Worm (Caenorhabditis elegans) whole organism, L2 larva: ENCODE measurements around the gene hot-4.

ENCODE experiments used
- C34F6.9 ChIP-seq: fragments of 150-350 bp; optimal IDR thresholded peaks from 2 replicates; lab custom pipeline; 2014; ENCODE audit warnings: missing biosample characterization, missing genetic modification characterization
- F13H6.1 ChIP-seq: sonication (generic microtip); optimal IDR thresholded peaks from 2 replicates; lab custom pipeline; 2016; ENCODE audit warnings: missing genetic modification characterization, missing compliant biosample characterization
- R02D3.7 ChIP-seq: fragments of 150-350 bp; optimal IDR thresholded peaks from 2 replicates; lab custom pipeline; 2014; ENCODE audit warnings: missing biosample characterization, missing genetic modification characterization
- Y55F3AM.14 ChIP-seq: fragments of 200-800 bp; sonication (Bioruptor generic); optimal IDR thresholded peaks from 2 replicates; lab custom pipeline; 2018; ENCODE audit warnings: mild to moderate bottlenecking, missing genetic modification characterization, missing compliant biosample characterization
- ZK546.5 ChIP-seq: sonication (generic microtip); optimal IDR thresholded peaks from 2 replicates; lab custom pipeline; 2017; ENCODE audit warnings: missing biosample characterization, missing genetic modification characterization
- alr-1 ChIP-seq: fragments of 150-350 bp; optimal IDR thresholded peaks from 2 replicates; lab custom pipeline; 2014; ENCODE audit warnings: missing biosample characterization, missing genetic modification characterization
- aly-2 ChIP-seq: fragments of 150-350 bp; optimal IDR thresholded peaks from 2 replicates; lab custom pipeline; 2014; ENCODE audit warnings: missing biosample characterization, missing genetic modification characterization
- blmp-1 ChIP-seq: sonication (generic microtip); optimal IDR thresholded peaks from 2 replicates; lab custom pipeline; 2017; ENCODE audit warnings: missing genetic modification characterization, mild to moderate bottlenecking, missing compliant biosample characterization, antibody characterized with exemption, moderate library complexity; ENCODE audit not compliant: insufficient read depth
- ceh-16 ChIP-seq: fragments of 150-350 bp; optimal IDR thresholded peaks from 2 replicates; lab custom pipeline; 2014; ENCODE audit warnings: missing biosample characterization, missing genetic modification characterization
- crh-2 ChIP-seq: sonication (generic microtip); optimal IDR thresholded peaks from 2 replicates; lab custom pipeline; 2017; ENCODE audit warnings: missing biosample characterization, missing genetic modification characterization
- egl-27 ChIP-seq: sonication (generic microtip); optimal IDR thresholded peaks from 3 replicates; lab custom pipeline; 2017; ENCODE audit warnings: missing biosample characterization, missing genetic modification reagents, missing genetic modification characterization
- elt-3 ChIP-seq: sonication (generic microtip); optimal IDR thresholded peaks from 2 replicates; lab custom pipeline; 2017; ENCODE audit warnings: missing biosample characterization, missing genetic modification characterization
- fos-1 ChIP-seq: fragments of 150-350 bp; optimal IDR thresholded peaks from 2 replicates; lab custom pipeline; 2014; ENCODE audit warnings: missing biosample characterization, missing genetic modification characterization
- lin-11 ChIP-seq: fragments of 150-350 bp; sonication (generic microtip); optimal IDR thresholded peaks from 2 replicates; lab custom pipeline; 2014; ENCODE audit warnings: missing biosample characterization, missing genetic modification characterization, inconsistent platforms, mixed read lengths
- lin-13 ChIP-seq: fragments of 150-350 bp; optimal IDR thresholded peaks from 2 replicates; lab custom pipeline; 2014; ENCODE audit warnings: missing biosample characterization, missing genetic modification reagents, missing genetic modification characterization
- lin-39 ChIP-seq: fragments of 150-350 bp; optimal IDR thresholded peaks from 2 replicates; lab custom pipeline; 2014; ENCODE audit warnings: missing biosample characterization, missing genetic modification reagents, missing genetic modification characterization
- mdl-1 ChIP-seq, 2 experiments: fragments of 150-350 bp in 1 of 2; sonication (generic microtip) in 1 of 2; optimal IDR thresholded peaks; 2 replicates each; lab custom pipeline; 2017; ENCODE audit warnings: missing biosample characterization in 2 of 2, missing genetic modification characterization in 2 of 2
- nhr-10 ChIP-seq: sonication (generic microtip); optimal IDR thresholded peaks from 2 replicates; lab custom pipeline; 2017; ENCODE audit warnings: missing biosample characterization, missing genetic modification characterization
- nhr-12 ChIP-seq: fragments of 150-350 bp; optimal IDR thresholded peaks from 2 replicates; lab custom pipeline; 2014; ENCODE audit warnings: missing biosample characterization, missing genetic modification characterization
- nhr-21 ChIP-seq: fragments of 150-350 bp; optimal IDR thresholded peaks from 2 replicates; lab custom pipeline; 2014; ENCODE audit warnings: missing biosample characterization, missing genetic modification characterization
- nhr-23 ChIP-seq: fragments of 150-350 bp; optimal IDR thresholded peaks from 2 replicates; lab custom pipeline; 2014; ENCODE audit warnings: missing biosample characterization, missing genetic modification reagents, missing genetic modification characterization
- nhr-25 ChIP-seq: fragments of 150-350 bp; sonication (generic microtip); optimal IDR thresholded peaks from 3 replicates; lab custom pipeline; 2014; ENCODE audit warnings: missing biosample characterization, missing genetic modification characterization
- peb-1 ChIP-seq: fragments of 150-350 bp; optimal IDR thresholded peaks from 2 replicates; lab custom pipeline; 2014; ENCODE audit warnings: missing biosample characterization, missing genetic modification characterization
- sem-4 ChIP-seq: fragments of 150-350 bp; optimal IDR thresholded peaks from 2 replicates; lab custom pipeline; 2014; ENCODE audit warnings: missing biosample characterization, missing genetic modification reagents, missing genetic modification characterization
- sma-9 ChIP-seq, 2 experiments: fragments of 150-350 bp in 1 of 2; sonication (generic microtip) in 1 of 2; optimal IDR thresholded peaks; 2 replicates each; lab custom pipeline; 2014 to 2016; ENCODE audit warnings: missing genetic modification characterization in 2 of 2, mild to moderate bottlenecking in 1 of 2, missing biosample characterization in 1 of 2, missing compliant biosample characterization in 1 of 2, missing genetic modification reagents in 1 of 2, moderate library complexity in 1 of 2
- snpc-4 ChIP-seq: fragments of 150-350 bp; optimal IDR thresholded peaks from 2 replicates; lab custom pipeline; 2014; ENCODE audit warnings: missing biosample characterization, missing genetic modification characterization
- unc-39 ChIP-seq: fragments of 150-350 bp; optimal IDR thresholded peaks from 2 replicates; lab custom pipeline; 2014; ENCODE audit warnings: missing biosample characterization, missing genetic modification characterization
- unc-55 ChIP-seq: fragments of 150-350 bp; sonication (generic microtip); optimal IDR thresholded peaks from 3 replicates; lab custom pipeline; 2014; ENCODE audit warnings: missing biosample characterization, missing genetic modification reagents, missing genetic modification characterization
- zag-1 ChIP-seq: fragments of 150-350 bp; optimal IDR thresholded peaks from 2 replicates; lab custom pipeline; 2014; ENCODE audit warnings: missing biosample characterization, missing genetic modification characterization
- ztf-1 ChIP-seq: fragments of 200-800 bp; sonication (Bioruptor generic); conservative IDR thresholded peaks from 2 replicates; pipeline ENCODE4 v1.3.6; 2022; ENCODE audit warnings: missing genetic modification characterization, missing compliant biosample characterization
- ztf-11 ChIP-seq: sonication (generic microtip); optimal IDR thresholded peaks from 2 replicates; lab custom pipeline; 2017; ENCODE audit warnings: missing biosample characterization, missing genetic modification characterization
- ztf-4 ChIP-seq: fragments of 150-350 bp; optimal IDR thresholded peaks from 2 replicates; lab custom pipeline; 2014; ENCODE audit warnings: missing biosample characterization, missing genetic modification characterization

hot-4 gene

ce11 chrIII:6210215-6210822 is 6.9 kb upstream of the hot-4 start:
- TF ChIP-seq snpc-4 (tag; lab: Kevin White, UChicago): peak; percentile 8
- no peak for TF ChIP-seq ZK546.5 (tag; lab: Kevin White, UChicago)

- TF ChIP-seq blmp-1 (tag; lab: Kevin White, UChicago) (no peak), Y55F3AM.14 (GFP tag; lab: Kevin White, UChicago) (no peak), zag-1 (no peak), nhr-10 (tag; lab: Kevin White, UChicago) (no peak), peb-1 (no peak), C34F6.9 (no peak), ztf-4 (tag; lab: Kevin White, UChicago) (no peak), R02D3.7 (tag; lab: Kevin White, UChicago) (no peak), mdl-1 (tag; optimal IDR thresholded peaks at IDR 0.05; lab: Kevin White, UChicago) (no peak), unc-39 (tag; lab: Kevin White, UChicago) (no peak)
- TF ChIP-seq, all 48 proteins: peak for 0
Observed at ce11 chrIII:6213915-6214314, 3.3 kb upstream of the hot-4 start, which contains the start of gene C23G10.10. Gene C23G10.10 (minus strand): TSS chrIII:6214015.

ce11 chrIII:6215476-6215875 is 1.7 kb upstream of the hot-4 start, which contains the start of gene C23G10.11:
Gene C23G10.11 (minus strand): TSS chrIII:6215576.
- TF ChIP-seq aly-2 (tag; lab: Kevin White, UChicago) (no peak), lin-11 (tag; lab: Kevin White, UChicago) (no peak), lin-13 (GFP tag; lab: Kevin White, UChicago) (no peak), nhr-23 (tag; lab: Kevin White, UChicago) (no peak), egl-27 (no peak), ztf-1 (no peak), nhr-25 (tag; lab: Kevin White, UChicago) (no peak), crh-2 (tag; lab: Kevin White, UChicago) (no peak), ceh-16 (tag; lab: Kevin White, UChicago) (no peak), Y55F3AM.14 (GFP tag; lab: Kevin White, UChicago) (no peak), F13H6.1 (no peak), sma-9 (GFP tag; optimal IDR thresholded peaks at IDR 0.05; lab: Kevin White, UChicago) (no peak), sma-9 (tag; optimal IDR thresholded peaks at IDR 0.05; lab: Kevin White, UChicago) (no peak), zag-1 (no peak), unc-55 (GFP tag; lab: Kevin White, UChicago) (no peak), ztf-11 (tag; lab: Kevin White, UChicago) (no peak)

DNA sequence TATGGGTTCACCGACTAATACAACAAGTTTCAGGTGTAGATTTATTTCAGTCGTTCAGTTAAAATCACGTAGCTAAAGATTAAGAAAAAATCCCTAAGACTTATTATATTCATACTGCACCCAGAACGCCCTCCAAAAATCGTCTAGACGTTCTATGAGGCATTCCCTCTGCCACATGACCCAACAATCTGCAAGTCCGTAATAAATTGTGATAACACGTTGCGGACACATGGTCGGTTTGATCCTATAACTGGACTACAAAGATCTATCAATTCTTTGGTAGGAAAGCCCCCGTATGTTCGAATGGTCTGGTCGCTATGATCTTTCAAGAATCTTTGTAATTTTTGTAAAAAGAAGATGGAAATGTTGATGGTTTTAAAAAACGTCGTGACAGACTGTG is 1.3 kb upstream of the hot-4 start:
- TF ChIP-seq unc-39 (tag; lab: Kevin White, UChicago) (no peak), unc-55 (GFP tag; lab: Kevin White, UChicago) (no peak), sem-4 (tag; lab: Kevin White, UChicago) (no peak), alr-1 (tag; lab: Kevin White, UChicago) (no peak), sma-9 (GFP tag; optimal IDR thresholded peaks at IDR 0.05; lab: Kevin White, UChicago) (peak; percentile 56), sma-9 (tag; optimal IDR thresholded peaks at IDR 0.05; lab: Kevin White, UChicago) (no peak), elt-3 (tag; lab: Kevin White, UChicago) (no peak), nhr-21 (tag; lab: Kevin White, UChicago) (peak; percentile 57), lin-39 (tag; lab: Kevin White, UChicago) (no peak), nhr-12 (tag; lab: Kevin White, UChicago) (no peak), lin-13 (GFP tag; lab: Kevin White, UChicago) (no peak), fos-1 (no peak), Y55F3AM.14 (GFP tag; lab: Kevin White, UChicago) (no peak), blmp-1 (tag; lab: Kevin White, UChicago) (peak; percentile 41)
- TF ChIP-seq, all 48 proteins: peak for 3

DNA sequence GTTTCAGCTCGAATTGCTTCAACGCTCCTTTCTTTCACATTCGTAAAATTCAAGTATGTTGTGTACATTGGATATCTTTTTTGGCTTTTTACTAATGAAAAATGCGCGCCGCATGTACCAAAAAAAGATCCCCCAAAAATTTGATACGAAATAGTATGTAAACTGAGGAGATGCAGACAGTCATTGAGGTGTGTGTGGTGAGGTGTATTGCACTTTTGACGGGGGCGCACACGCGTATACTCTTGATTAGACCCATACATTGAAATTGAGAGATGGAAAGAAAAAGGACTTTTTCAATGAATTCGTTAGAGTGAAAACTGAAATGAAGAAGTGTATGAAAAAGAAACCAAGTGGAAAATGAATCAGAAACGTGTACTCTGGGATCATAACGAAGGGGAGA is 4.2 kb downstream of the hot-4 start:
- no peak for TF ChIP-seq peb-1
- peak; percentile 8 for TF ChIP-seq unc-55 (GFP tag; lab: Kevin White, UChicago)
